Worm (Caenorhabditis elegans) whole organism, mixed stage, embryonic: ENCODE data around the gene rap-3.

ENCODE experiments used
- unc-62 ChIP-seq: fragments of 150-350 bp; optimal IDR thresholded peaks from 2 replicates; lab custom pipeline; 2014; ENCODE audit warnings: missing biosample characterization, missing genetic modification reagents, missing genetic modification characterization
- ztf-11 ChIP-seq: fragments of 150-350 bp; optimal IDR thresholded peaks from 2 replicates; lab custom pipeline; 2014; ENCODE audit warnings: missing biosample characterization, missing genetic modification characterization

DNA sequence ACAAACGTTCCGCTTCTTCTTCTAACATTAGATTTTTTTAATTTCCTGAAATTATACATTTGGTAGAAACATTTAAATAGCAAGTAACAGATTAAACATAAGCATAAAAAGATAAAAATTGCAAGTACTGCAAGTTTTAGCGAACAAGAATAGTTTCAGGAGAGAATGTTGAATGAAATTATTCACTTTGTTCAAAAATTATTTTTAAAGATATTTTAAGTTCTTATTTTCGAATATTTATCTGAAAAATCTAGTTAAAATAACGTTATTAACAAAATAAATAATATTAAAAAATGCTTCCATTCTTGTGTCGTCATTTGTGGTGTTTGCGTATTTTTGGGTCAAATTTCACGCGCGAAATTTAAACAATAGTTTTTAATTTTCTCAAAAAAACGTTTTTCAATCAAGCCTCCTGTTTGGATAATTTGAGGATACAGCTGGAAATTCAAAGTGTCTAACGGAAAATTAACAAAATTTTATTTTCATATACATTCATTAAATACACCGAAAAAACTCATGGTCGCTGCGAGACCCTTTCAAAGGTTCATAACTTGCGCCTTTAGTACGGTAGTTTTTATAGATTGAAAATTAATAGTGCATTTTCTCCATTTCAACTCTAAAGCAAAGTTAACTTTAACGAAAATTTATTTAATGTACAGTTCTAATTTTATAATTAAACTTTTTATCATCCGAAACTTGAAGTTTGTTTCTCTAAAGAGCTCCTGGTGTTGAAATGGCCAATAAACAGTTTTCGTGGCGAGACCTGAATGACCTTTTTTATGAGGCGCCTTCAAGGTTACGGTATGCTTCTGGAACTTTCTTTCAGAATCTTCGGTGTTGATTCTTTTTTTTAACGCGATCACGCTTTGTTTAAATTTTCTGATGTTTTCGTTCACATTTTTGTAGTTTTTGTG, 34.5 kb upstream of the rap-3 start, which contains the start of gene skih-2:
- TF ChIP-seq ztf-11 (tag; lab: Kevin White, UChicago) = no peak
- no peak for TF ChIP-seq unc-62 (GFP tag; lab: Kevin White, UChicago)
